Fruit fly (Drosophila melanogaster) whole organism, adult: ENCODE measurements around the gene Lsp1beta.

ENCODE experiments used
- CG11617 ChIP-seq: fragments of 200-800 bp; sonication (Bioruptor generic); optimal IDR thresholded peaks from 2 replicates; lab custom pipeline; 2017; ENCODE audit warnings: mild to moderate bottlenecking, missing biosample characterization, missing genetic modification reagents, missing genetic modification characterization
- CG12768 ChIP-seq: fragments of 200-800 bp; sonication (Bioruptor generic); optimal IDR thresholded peaks from 2 replicates; lab custom pipeline; 2017; ENCODE audit warnings: missing biosample characterization, missing genetic modification characterization, mild to moderate bottlenecking, moderate library complexity, missing genetic modification reagents
- CG14711 ChIP-seq: fragments of 200-800 bp; sonication (Bioruptor generic); optimal IDR thresholded peaks from 2 replicates; lab custom pipeline; 2018; ENCODE audit warnings: missing biosample characterization, mild to moderate bottlenecking, missing genetic modification characterization, moderate library complexity
- CG1620 ChIP-seq: fragments of 200-800 bp; sonication (Bioruptor generic); optimal IDR thresholded peaks from 2 replicates; lab custom pipeline; 2016; ENCODE audit warnings: missing biosample characterization, missing genetic modification characterization
- CG33017 ChIP-seq: fragments of 200-800 bp; sonication (Bioruptor generic); optimal IDR thresholded peaks from 2 replicates; lab custom pipeline; 2018; ENCODE audit warnings: missing biosample characterization, mild to moderate bottlenecking, missing genetic modification characterization, moderate library complexity
- CG5204 ChIP-seq: fragments of 200-800 bp; sonication (Bioruptor generic); optimal IDR thresholded peaks from 2 replicates; lab custom pipeline; 2016; ENCODE audit warnings: missing biosample characterization, missing genetic modification characterization
- CG7045 ChIP-seq: fragments of 200-800 bp; sonication (Bioruptor generic); optimal IDR thresholded peaks from 2 replicates; lab custom pipeline; 2017; ENCODE audit warnings: missing biosample characterization, mild to moderate bottlenecking, missing genetic modification characterization
- CG7101 ChIP-seq: fragments of 200-800 bp; sonication (Bioruptor generic); optimal IDR thresholded peaks from 2 replicates; lab custom pipeline; 2018; ENCODE audit warnings: missing biosample characterization, mild to moderate bottlenecking, missing genetic modification characterization, moderate library complexity
- Clk ChIP-seq: fragments of 200-800 bp; sonication (Bioruptor generic); optimal IDR thresholded peaks from 2 replicates; lab custom pipeline; 2017; ENCODE audit warnings: missing biosample characterization, missing genetic modification characterization
- Crg-1 ChIP-seq: fragments of 200-800 bp; sonication (Bioruptor generic); optimal IDR thresholded peaks from 2 replicates; lab custom pipeline; 2016; ENCODE audit warnings: missing biosample characterization, missing genetic modification characterization
- Hr96 ChIP-seq: fragments of 200-800 bp; sonication (Bioruptor generic); optimal IDR thresholded peaks from 2 replicates; lab custom pipeline; 2016; ENCODE audit warnings: missing biosample characterization, missing genetic modification characterization
- Mnt ChIP-seq: fragments of 200-800 bp; sonication (Bioruptor generic); optimal IDR thresholded peaks from 2 replicates; lab custom pipeline; 2016; ENCODE audit warnings: missing biosample characterization, mild to moderate bottlenecking, missing genetic modification characterization
- bab1 ChIP-seq: fragments of 200-800 bp; sonication (Bioruptor generic); optimal IDR thresholded peaks from 3 replicates; lab custom pipeline; 2019; ENCODE audit warnings: missing biosample characterization, mild to moderate bottlenecking, missing genetic modification characterization, moderate library complexity
- cic ChIP-seq: fragments of 200-800 bp; sonication (Bioruptor generic); optimal IDR thresholded peaks from 2 replicates; lab custom pipeline; 2017; ENCODE audit warnings: missing biosample characterization, mild to moderate bottlenecking, missing genetic modification characterization, moderate library complexity
- cnc ChIP-seq, 2 experiments: fragments of >200 bp; optimal IDR thresholded peaks; 2 replicates each; lab custom pipeline; 2017
- kay ChIP-seq: fragments of 200-800 bp; sonication (Bioruptor generic); peaks from one replicate; lab custom pipeline; 2016; ENCODE audit warnings: missing biosample characterization, missing genetic modification characterization, borderline replicate concordance
- ovo ChIP-seq: fragments of 200-800 bp; sonication (Bioruptor generic); optimal IDR thresholded peaks from 2 replicates; lab custom pipeline; 2016; ENCODE audit warnings: missing biosample characterization, missing genetic modification characterization
- pad ChIP-seq: fragments of 200-800 bp; sonication (Bioruptor generic); optimal IDR thresholded peaks from 3 replicates; lab custom pipeline; 2017; ENCODE audit warnings: missing biosample characterization, missing genetic modification characterization, mild to moderate bottlenecking, moderate library complexity, missing genetic modification reagents
- tj ChIP-seq: fragments of 200-800 bp; sonication (Bioruptor generic); optimal IDR thresholded peaks from 3 replicates; lab custom pipeline; 2017; ENCODE audit warnings: missing biosample characterization, mild to moderate bottlenecking, missing genetic modification characterization, moderate library complexity
- toe ChIP-seq: fragments of 200-800 bp; sonication (Bioruptor generic); optimal IDR thresholded peaks from 2 replicates; lab custom pipeline; 2016; ENCODE audit warnings: missing biosample characterization, missing genetic modification characterization

Lsp1beta gene

DNA sequence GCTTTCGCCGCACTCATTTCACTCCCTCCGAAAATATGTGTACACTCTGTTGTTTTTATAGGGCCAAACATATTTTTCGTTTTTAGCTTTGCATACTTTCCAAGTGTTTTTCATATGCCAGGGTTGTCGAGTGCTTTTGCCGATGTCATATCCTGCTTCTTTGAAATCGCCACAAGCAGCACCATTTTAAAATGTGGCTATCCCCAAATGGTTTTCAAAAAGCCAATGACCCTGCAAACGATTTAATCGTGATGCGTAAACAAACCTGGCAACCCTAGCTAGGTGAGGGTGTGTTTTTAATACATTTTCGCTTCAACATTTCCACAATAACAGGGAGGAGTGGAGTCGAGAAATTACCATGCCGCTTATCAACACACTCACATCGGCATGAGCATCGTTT is 5.8 kb upstream of the Lsp1beta start:
- TF ChIP-seq Mnt (GFP tag; lab: Kevin White, UChicago) (no peak), pad (GFP tag; lab: Kevin White, UChicago) (no peak), CG7045 (GFP tag; lab: Kevin White, UChicago) (no peak), bab1 (GFP tag; lab: Kevin White, UChicago) (no peak), CG1620 (no peak), CG11617 (GFP tag; lab: Kevin White, UChicago) (no peak), Crg-1 (GFP tag; lab: Kevin White, UChicago) (no peak), kay (GFP tag; lab: Kevin White, UChicago) (no peak), CG14711 (tag; lab: Kevin White, UChicago) (no peak), CG7101 (tag; lab: Kevin White, UChicago) (no peak), ovo (GFP tag; lab: Kevin White, UChicago) (no peak), Clk (GFP tag; lab: Kevin White, UChicago) (no peak), tj (GFP tag; lab: Kevin White, UChicago) (no peak), CG5204 (no peak), cic (GFP tag; lab: Kevin White, UChicago) (no peak), CG33017 (tag; lab: Kevin White, UChicago) (no peak), Hr96 (GFP tag; lab: Kevin White, UChicago) (no peak)

dm6 chr2L:893171-893570 is 5.1 kb upstream of the Lsp1beta start:
- TF ChIP-seq toe (no peak), tj (GFP tag; lab: Kevin White, UChicago) (no peak), CG7045 (GFP tag; lab: Kevin White, UChicago) (no peak)

- TF ChIP-seq CG7045 (GFP tag; lab: Kevin White, UChicago) (no peak), CG5204 (no peak), pad (GFP tag; lab: Kevin White, UChicago) (no peak), CG1620 (no peak), Clk (GFP tag; lab: Kevin White, UChicago) (no peak), tj (GFP tag; lab: Kevin White, UChicago) (no peak), cic (GFP tag; lab: Kevin White, UChicago) (no peak), toe (no peak)
Measured at dm6 chr2L:895448-895847, 2.9 kb upstream of the Lsp1beta start.

DNA sequence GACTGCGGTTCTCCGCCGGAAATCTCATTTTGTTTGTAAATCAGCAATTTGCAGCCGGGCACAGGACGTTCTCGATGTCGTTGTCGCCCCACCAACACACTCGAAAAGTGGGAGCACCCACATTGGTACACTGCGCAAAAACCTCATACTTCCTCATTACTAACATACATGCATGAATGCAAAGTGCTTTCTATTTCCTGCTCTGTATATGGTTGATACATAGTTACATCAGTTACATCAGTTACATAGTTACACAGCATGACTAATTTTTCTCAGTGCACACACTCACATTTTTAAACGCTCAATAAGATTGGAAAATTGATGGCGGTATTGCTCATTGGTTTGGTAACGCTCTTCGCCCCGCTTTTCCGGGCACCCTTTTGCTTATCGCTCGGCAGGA is 1.2 kb upstream of the Lsp1beta start:
- TF ChIP-seq cic (GFP tag; lab: Kevin White, UChicago) (no peak), Mnt (GFP tag; lab: Kevin White, UChicago) (no peak), CG11617 (GFP tag; lab: Kevin White, UChicago) (no peak), toe (no peak), kay (GFP tag; lab: Kevin White, UChicago) (no peak), cnc (optimal IDR thresholded peaks at IDR 0.05; lab: Kevin White, UChicago) (no peak), tj (GFP tag; lab: Kevin White, UChicago) (no peak), CG1620 (no peak), Hr96 (GFP tag; lab: Kevin White, UChicago) (no peak), CG7101 (tag; lab: Kevin White, UChicago) (no peak)

DNA sequence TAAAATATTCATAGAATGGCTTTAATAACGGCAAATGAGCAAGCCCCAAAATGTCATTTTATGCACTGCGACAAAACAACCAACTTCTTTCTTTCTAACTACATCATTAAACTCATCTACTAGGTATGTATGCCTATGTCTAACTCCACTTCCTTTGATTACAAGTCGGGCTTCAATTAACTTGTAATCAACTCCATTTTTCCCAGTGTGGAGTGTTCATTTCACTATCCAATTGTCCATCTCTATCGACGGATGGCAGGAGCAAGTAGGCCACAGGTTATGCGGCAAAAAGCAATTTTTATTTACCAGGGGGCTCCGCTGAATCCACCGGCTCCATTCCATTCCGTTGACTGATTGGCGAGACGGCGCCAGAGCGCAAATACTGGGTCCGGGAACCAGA is 5.4 kb downstream of the Lsp1beta start:
- TF ChIP-seq CG7045 (GFP tag; lab: Kevin White, UChicago), result no peak
- TF ChIP-seq ovo (GFP tag; lab: Kevin White, UChicago), result no peak
- TF ChIP-seq tj (GFP tag; lab: Kevin White, UChicago), result no peak
- TF ChIP-seq cic (GFP tag; lab: Kevin White, UChicago), result no peak
- no peak for TF ChIP-seq bab1 (GFP tag; lab: Kevin White, UChicago)
- TF ChIP-seq Crg-1 (GFP tag; lab: Kevin White, UChicago), result no peak
- no peak for TF ChIP-seq toe
- TF ChIP-seq CG33017 (tag; lab: Kevin White, UChicago), result no peak
- no peak for TF ChIP-seq CG14711 (tag; lab: Kevin White, UChicago)
- TF ChIP-seq CG7101 (tag; lab: Kevin White, UChicago), result no peak
- TF ChIP-seq pad (GFP tag; lab: Kevin White, UChicago), result no peak
- no peak for TF ChIP-seq kay (GFP tag; lab: Kevin White, UChicago)
- TF ChIP-seq Clk (GFP tag; lab: Kevin White, UChicago), result no peak
- no peak for TF ChIP-seq CG1620
- no peak for TF ChIP-seq CG5204
- no peak for TF ChIP-seq cnc (optimal IDR thresholded peaks at IDR 0.05; lab: Kevin White, UChicago)
- TF ChIP-seq Hr96 (GFP tag; lab: Kevin White, UChicago), result no peak
- TF ChIP-seq Mnt (GFP tag; lab: Kevin White, UChicago), result no peak
- no peak for TF ChIP-seq CG11617 (GFP tag; lab: Kevin White, UChicago)

DNA sequence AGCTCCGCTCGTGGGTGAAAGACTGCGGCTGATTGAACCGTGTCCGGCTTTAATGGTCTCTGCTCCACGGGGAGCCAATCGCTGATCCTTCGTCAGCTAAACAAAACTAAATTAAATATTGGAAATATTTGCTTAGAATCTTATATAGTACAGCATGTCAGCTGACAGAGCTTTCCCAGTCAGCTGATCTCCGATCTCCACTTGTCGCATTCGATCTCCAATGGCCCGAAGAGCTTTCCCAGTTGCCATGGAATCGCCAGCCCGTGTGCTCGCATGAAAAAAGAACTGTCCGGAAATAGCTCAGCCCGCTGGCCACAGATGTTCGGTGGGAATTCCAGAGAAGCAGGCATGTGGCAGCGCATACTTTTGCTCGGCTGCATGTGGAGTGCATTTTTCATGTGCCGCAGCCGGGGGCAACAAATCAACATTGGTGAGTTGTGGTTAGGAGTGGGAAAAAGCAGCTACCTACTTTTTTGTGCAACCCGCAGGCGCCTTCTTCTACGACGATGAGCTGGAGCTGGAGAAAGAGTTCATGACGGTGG is 15.6 kb downstream of the Lsp1beta start, which contains the start of gene GluRIIC:
GluRIIC (plus strand) TSS at position 237 of the 542 bp plus-strand sequence.
- TF ChIP-seq ovo (GFP tag; lab: Kevin White, UChicago) (no peak), CG7101 (tag; lab: Kevin White, UChicago) (no peak), tj (GFP tag; lab: Kevin White, UChicago) (no peak), bab1 (GFP tag; lab: Kevin White, UChicago) (no peak), cnc (optimal IDR thresholded peaks at IDR 0.05; lab: Kevin White, UChicago) (no peak), CG33017 (tag; lab: Kevin White, UChicago) (no peak), CG12768 (GFP tag; lab: Kevin White, UChicago) (no peak), Clk (GFP tag; lab: Kevin White, UChicago) (no peak), CG7045 (GFP tag; lab: Kevin White, UChicago) (no peak), pad (GFP tag; lab: Kevin White, UChicago) (no peak), Hr96 (GFP tag; lab: Kevin White, UChicago) (no peak), Crg-1 (GFP tag; lab: Kevin White, UChicago) (no peak), CG11617 (GFP tag; lab: Kevin White, UChicago) (no peak), kay (GFP tag; lab: Kevin White, UChicago) (no peak), cic (GFP tag; lab: Kevin White, UChicago) (no peak), toe (no peak), CG5204 (no peak), CG14711 (tag; lab: Kevin White, UChicago) (no peak), CG1620 (no peak), Mnt (GFP tag; lab: Kevin White, UChicago) (no peak)
